Fruit fly (Drosophila melanogaster) whole organism, embryonic: ENCODE results near the gene Tsp97E.

Experiments
- Awh ChIP-seq: fragments of 200-800 bp; sonication (Bioruptor generic); IDR thresholded peaks from 2 replicates; pipeline ENCODE4, ENCODE4 v1.3.6; 2022; ENCODE audit warnings: missing biosample characterization, missing genetic modification characterization
- C15 ChIP-seq: fragments of 200-800 bp; sonication (Bioruptor generic); IDR thresholded peaks from 3 replicates; pipeline ENCODE4 v1.3.6; 2022; ENCODE audit warnings: missing biosample characterization, missing genetic modification characterization
- CG11085 ChIP-seq: fragments of 200-800 bp; sonication (Bioruptor generic); IDR thresholded peaks from 2 replicates; pipeline ENCODE4 v1.3.6; 2022; ENCODE audit warnings: missing biosample characterization, missing genetic modification characterization
- CG13894 ChIP-seq: fragments of 200-800 bp; sonication (Bioruptor generic); optimal IDR thresholded peaks from 3 replicates; lab custom pipeline; 2018; ENCODE audit warnings: missing biosample characterization, mild to moderate bottlenecking, missing genetic modification characterization, moderate library complexity
- CG14860 ChIP-seq: fragments of 200-800 bp; sonication (Bioruptor generic); IDR thresholded peaks from 3 replicates; pipeline ENCODE4 v1.3.6; 2022; ENCODE audit warnings: missing biosample characterization, missing genetic modification characterization; ENCODE audit not compliant: partially characterized antibody
- CG17568 ChIP-seq: fragments of 200-800 bp; sonication (Bioruptor generic); optimal IDR thresholded peaks from 2 replicates; lab custom pipeline; 2018; ENCODE audit warnings: missing biosample characterization, mild to moderate bottlenecking, missing genetic modification characterization, moderate library complexity
- CG2712 ChIP-seq: fragments of 200-800 bp; optimal IDR thresholded peaks from 3 replicates; lab custom pipeline; 2019; ENCODE audit warnings: missing biosample characterization, mild to moderate bottlenecking, missing genetic modification characterization, moderate library complexity
- CG31224 ChIP-seq: fragments of 200-800 bp; sonication (Bioruptor generic); IDR thresholded peaks from 2 replicates; pipeline ENCODE4 v1.3.6; 2022; ENCODE audit warnings: missing biosample characterization, missing genetic modification characterization
- CG3163 ChIP-seq: fragments of 200-800 bp; sonication (Bioruptor generic); optimal IDR thresholded peaks from 3 replicates; lab custom pipeline; 2016; ENCODE audit warnings: missing biosample characterization, missing genetic modification characterization
- CG34376 ChIP-seq: fragments of 200-800 bp; sonication (Bioruptor generic); optimal IDR thresholded peaks from 2 replicates; lab custom pipeline; 2018; ENCODE audit warnings: missing biosample characterization, mild to moderate bottlenecking, missing genetic modification characterization
- CG3995 ChIP-seq: fragments of 200-800 bp; sonication (Bioruptor generic); optimal IDR thresholded peaks from 3 replicates; lab custom pipeline; 2016; ENCODE audit warnings: missing biosample characterization, missing genetic modification characterization
- CG4282 ChIP-seq: fragments of 200-800 bp; sonication (Bioruptor generic); optimal IDR thresholded peaks from 2 replicates; lab custom pipeline; 2016; ENCODE audit warnings: missing biosample characterization, missing genetic modification characterization
- CG6765 ChIP-seq: fragments of 200-800 bp; sonication (Bioruptor generic); optimal IDR thresholded peaks from 3 replicates; lab custom pipeline; 2017; ENCODE audit warnings: missing biosample characterization, mild to moderate bottlenecking, missing genetic modification characterization
- CG7928 ChIP-seq: fragments of 200-800 bp; sonication (Bioruptor generic); optimal IDR thresholded peaks from 2 replicates; lab custom pipeline; 2017; ENCODE audit warnings: missing biosample characterization, mild to moderate bottlenecking, missing genetic modification characterization
- CG8281 ChIP-seq: fragments of 200-800 bp; sonication (Bioruptor generic); optimal IDR thresholded peaks from 2 replicates; lab custom pipeline; 2018; ENCODE audit warnings: missing biosample characterization, mild to moderate bottlenecking, missing genetic modification characterization, moderate library complexity
- CG8765 ChIP-seq: fragments of 200-800 bp; sonication (Bioruptor generic); IDR thresholded peaks from 2 replicates; pipeline ENCODE4 v1.3.6; 2022; ENCODE audit warnings: missing biosample characterization, missing genetic modification characterization
- CG9932 ChIP-seq: fragments of 200-800 bp; sonication (Bioruptor generic); IDR thresholded peaks from 2 replicates; pipeline ENCODE4 v1.3.6; 2022; ENCODE audit warnings: missing biosample characterization, missing genetic modification characterization
- CoRest ChIP-seq: fragments of 200-800 bp; sonication (Bioruptor generic); optimal IDR thresholded peaks from 3 replicates; lab custom pipeline; 2018; ENCODE audit warnings: missing biosample characterization, mild to moderate bottlenecking, missing genetic modification characterization, moderate library complexity
- Drgx ChIP-seq: fragments of 200-800 bp; sonication (Bioruptor generic); IDR thresholded peaks from 2 replicates; pipeline ENCODE4 v1.3.6; 2022; ENCODE audit warnings: missing biosample characterization, missing genetic modification characterization
- Hr3 ChIP-seq: fragments of 200-800 bp; sonication (Bioruptor generic); optimal IDR thresholded peaks from 3 replicates; lab custom pipeline; 2016; ENCODE audit warnings: missing biosample characterization, missing genetic modification characterization
- Hr51 ChIP-seq, 2 experiments: fragments of 200-800 bp; sonication (Bioruptor generic); optimal IDR thresholded peaks; 2 replicates in 1 of 2; 3 replicates in 1 of 2; lab custom pipeline; 2016 to 2018; ENCODE audit warnings: missing biosample characterization in 2 of 2, missing genetic modification characterization in 2 of 2, mild to moderate bottlenecking in 1 of 2, moderate library complexity in 1 of 2
- Hr78 ChIP-seq, 2 experiments: fragments of 200-800 bp in 1 of 2; fragments of >200 bp in 1 of 2; sonication (Bioruptor generic) in 1 of 2; optimal IDR thresholded peaks; 2 replicates each; lab custom pipeline; 2017 to 2019; ENCODE audit warnings: missing biosample characterization in 2 of 2, missing genetic modification characterization in 2 of 2, mild to moderate bottlenecking in 1 of 2, moderate library complexity in 1 of 2
- Mad ChIP-seq: fragments of 200-800 bp; sonication (Bioruptor generic); optimal IDR thresholded peaks from 2 replicates; lab custom pipeline; 2016; ENCODE audit warnings: missing biosample characterization, missing genetic modification characterization
- NfI ChIP-seq: fragments of 200-800 bp; sonication (Bioruptor generic); optimal IDR thresholded peaks from 3 replicates; lab custom pipeline; 2018; ENCODE audit warnings: missing biosample characterization, mild to moderate bottlenecking, missing genetic modification characterization, moderate library complexity
- Pdp1 ChIP-seq, 2 experiments: fragments of 200-800 bp; sonication (Bioruptor generic); optimal IDR thresholded peaks; 3 replicates each; lab custom pipeline; 2016; ENCODE audit warnings: missing biosample characterization in 2 of 2, missing genetic modification characterization in 2 of 2, mild to moderate bottlenecking in 1 of 2, moderate library complexity in 1 of 2
- Six4 ChIP-seq: fragments of 200-800 bp; sonication (Bioruptor generic); optimal IDR thresholded peaks from 2 replicates; lab custom pipeline; 2016; ENCODE audit warnings: missing biosample characterization, missing genetic modification characterization
- Sox100B ChIP-seq: fragments of 200-800 bp; sonication (Bioruptor generic); optimal IDR thresholded peaks from 3 replicates; lab custom pipeline; 2018; ENCODE audit warnings: missing biosample characterization, mild to moderate bottlenecking, missing genetic modification characterization
- Ssrp ChIP-seq: fragments of 200-800 bp; sonication (Bioruptor generic); optimal IDR thresholded peaks from 2 replicates; lab custom pipeline; 2018; ENCODE audit warnings: missing biosample characterization, mild to moderate bottlenecking, missing genetic modification characterization, moderate library complexity
- Vsx1 ChIP-seq: fragments of 200-800 bp; sonication (Bioruptor generic); optimal IDR thresholded peaks from 2 replicates; lab custom pipeline; 2017; ENCODE audit warnings: missing biosample characterization, mild to moderate bottlenecking, missing genetic modification characterization, missing genetic modification reagents
- amos ChIP-seq: fragments of 200-800 bp; sonication (Bioruptor generic); IDR thresholded peaks from 2 replicates; pipeline ENCODE4 v1.3.6; 2022; ENCODE audit warnings: missing biosample characterization, missing genetic modification characterization; ENCODE audit not compliant: partially characterized antibody
- bsh ChIP-seq, 2 experiments: fragments of 200-800 bp; sonication (Bioruptor generic); optimal IDR thresholded peaks; 2 replicates each; lab custom pipeline; 2017 to 2018; ENCODE audit warnings: mild to moderate bottlenecking in 2 of 2, missing biosample characterization in 2 of 2, missing genetic modification characterization in 2 of 2, moderate library complexity in 1 of 2
- chinmo ChIP-seq: fragments of 200-800 bp; sonication (Bioruptor generic); IDR thresholded peaks from 4 replicates; pipeline ENCODE4 v1.3.6; 2022; ENCODE audit warnings: missing biosample characterization, missing genetic modification characterization; ENCODE audit not compliant: partially characterized antibody
- ci ChIP-seq: fragments of 200-800 bp; sonication (Bioruptor generic); IDR thresholded peaks from 3 replicates; pipeline ENCODE4 v1.3.6; 2022; ENCODE audit warnings: missing biosample characterization, missing genetic modification characterization
- crol ChIP-seq: fragments of 200-800 bp; sonication (Bioruptor generic); IDR thresholded peaks from 2 replicates; pipeline ENCODE4 v1.3.6; 2022; ENCODE audit warnings: missing biosample characterization, missing genetic modification characterization
- dimm ChIP-seq: fragments of 200-800 bp; sonication (Bioruptor generic); IDR thresholded peaks from 2 replicates; pipeline ENCODE4 v1.3.6; 2022; ENCODE audit warnings: missing biosample characterization, missing genetic modification characterization
- gem ChIP-seq: fragments of 200-800 bp; sonication (Bioruptor generic); optimal IDR thresholded peaks from 2 replicates; lab custom pipeline; 2019; ENCODE audit warnings: missing biosample characterization, mild to moderate bottlenecking, missing genetic modification characterization, moderate library complexity
- mirr ChIP-seq: fragments of 200-800 bp; sonication (Bioruptor generic); optimal IDR thresholded peaks from 3 replicates; lab custom pipeline; 2018; ENCODE audit warnings: missing biosample characterization, mild to moderate bottlenecking, missing genetic modification characterization
- nmo ChIP-seq: fragments of 200-800 bp; sonication (Bioruptor generic); optimal IDR thresholded peaks from 2 replicates; lab custom pipeline; 2018; ENCODE audit warnings: missing biosample characterization, mild to moderate bottlenecking, missing genetic modification characterization, moderate library complexity
- phol ChIP-seq: fragments of 200-800 bp; sonication (Bioruptor generic); optimal IDR thresholded peaks from 3 replicates; lab custom pipeline; 2018; ENCODE audit warnings: missing biosample characterization, mild to moderate bottlenecking, missing genetic modification characterization, moderate library complexity
- psq ChIP-seq: fragments of 200-800 bp; sonication (Bioruptor generic); optimal IDR thresholded peaks from 2 replicates; lab custom pipeline; 2017; ENCODE audit warnings: missing biosample characterization, missing genetic modification characterization
- sd ChIP-seq: fragments of 200-800 bp; sonication (Bioruptor generic); optimal IDR thresholded peaks from 3 replicates; lab custom pipeline; 2018; ENCODE audit warnings: missing biosample characterization, mild to moderate bottlenecking, missing genetic modification characterization, moderate library complexity
- sens ChIP-seq: fragments of 200-800 bp; sonication (Bioruptor generic); peaks from one replicate; lab custom pipeline; 2016; ENCODE audit warnings: missing biosample characterization, missing genetic modification characterization
- sima ChIP-seq: fragments of 200-800 bp; sonication (Bioruptor generic); optimal IDR thresholded peaks from 2 replicates; lab custom pipeline; 2016; ENCODE audit warnings: missing biosample characterization, missing genetic modification characterization
- slbo ChIP-seq: fragments of 200-800 bp; sonication (Bioruptor generic); IDR thresholded peaks from 2 replicates; pipeline ENCODE4 v1.3.6; 2022; ENCODE audit warnings: missing biosample characterization, missing genetic modification characterization
- stc ChIP-seq: fragments of 200-800 bp; sonication (Bioruptor generic); IDR thresholded peaks from 2 replicates; pipeline ENCODE4 v1.3.6; 2022; ENCODE audit warnings: missing biosample characterization, missing genetic modification characterization
- unpg ChIP-seq: fragments of 200-800 bp; sonication (Bioruptor generic); optimal IDR thresholded peaks from 3 replicates; lab custom pipeline; 2018; ENCODE audit warnings: missing biosample characterization, mild to moderate bottlenecking, missing genetic modification characterization, moderate library complexity
- wek ChIP-seq: fragments of 200-800 bp; sonication (Bioruptor generic); optimal IDR thresholded peaks from 3 replicates; lab custom pipeline; 2018; ENCODE audit warnings: missing biosample characterization, mild to moderate bottlenecking, missing genetic modification characterization, moderate library complexity
- wor ChIP-seq: fragments of 200-800 bp; sonication (Bioruptor generic); IDR thresholded peaks from 2 replicates; pipeline ENCODE4 v1.3.6; 2022; ENCODE audit warnings: missing biosample characterization, missing genetic modification characterization

Tsp97E gene

dm6 chr3R:26968823-26969638 lies 4.4 kb upstream of the Tsp97E start (continued):
- peak; percentile 58 for TF ChIP-seq sd (tag; lab: Kevin White, UChicago)
- peak in 1 of 2 experiments; percentile 15 for TF ChIP-seq Hr78 (GFP tag; optimal IDR thresholded peaks at IDR 0.05; lab: Kevin White, UChicago)
- no peak for TF ChIP-seq CG17568
- peak; percentile 24 for TF ChIP-seq phol (tag; lab: Kevin White, UChicago)
- no peak for TF ChIP-seq amos (GFP tag; lab: Robert Waterston, UW)
- no peak for TF ChIP-seq stc (GFP tag; lab: Robert Waterston, UW)
- peak in 1 of 2 experiments; percentile 61 for TF ChIP-seq Hr51 (GFP tag; optimal IDR thresholded peaks at IDR 0.05; lab: Kevin White, UChicago)
- peak; percentile 49 for TF ChIP-seq Vsx1 (GFP tag; lab: Kevin White, UChicago)
- 0 out of 2 replicates have a peak, but pooled peaks have one; percentile 16 for TF ChIP-seq CG9932 (GFP tag; lab: Robert Waterston, UW)
- TF ChIP-seq CG2712: peak; percentile 34
- no peak for TF ChIP-seq CG7928
- TF ChIP-seq sima (GFP tag; lab: Kevin White, UChicago): no peak
- TF ChIP-seq dimm (GFP tag; lab: Robert Waterston, UW): no peak
- no peak for TF ChIP-seq NfI (GFP tag; lab: Kevin White, UChicago)
- peak; percentile 86 for TF ChIP-seq mirr (GFP tag; lab: Kevin White, UChicago)
- peak; percentile 10 for TF ChIP-seq Sox100B (GFP tag; lab: Kevin White, UChicago)
- no peak for TF ChIP-seq CG3163
- peak; percentile 61 for TF ChIP-seq gem (tag; lab: Kevin White, UChicago)
- no peak for TF ChIP-seq CG11085 (GFP tag; lab: Robert Waterston, UW)
- no peak for TF ChIP-seq Drgx
- TF ChIP-seq CG34376 (GFP tag; lab: Kevin White, UChicago): peak; percentile 41
- TF ChIP-seq bsh (GFP tag; optimal IDR thresholded peaks at IDR 0.05; lab: Kevin White, UChicago): peak in 1 of 2 experiments; percentile 58
- peak in 1 of 2 experiments; percentile 86 for TF ChIP-seq Pdp1 (GFP tag; optimal IDR thresholded peaks at IDR 0.05; lab: Kevin White, UChicago)
- TF ChIP-seq CG6765: no peak
- peak; percentile 20 for TF ChIP-seq CG8281 (tag; lab: Kevin White, UChicago)
- TF ChIP-seq CG3995 (GFP tag; lab: Kevin White, UChicago): no peak
- TF ChIP-seq ci (GFP tag; lab: Robert Waterston, UW): peak; percentile 67; the same call in 2 of the 3 replicates
- TF ChIP-seq wek (GFP tag; lab: Kevin White, UChicago): peak; percentile 33
- peak; percentile 37 for TF ChIP-seq CG13894 (tag; lab: Kevin White, UChicago)
- 0 out of 2 replicates have a peak, but pooled peaks have one; percentile 18 for TF ChIP-seq Awh (GFP tag; lab: Robert Waterston, UW)
- no peak for TF ChIP-seq CG14860 (GFP tag; lab: Robert Waterston, UW)
- TF ChIP-seq wor: no peak
- peak; percentile 4; the same call in 1 of the 2 replicates for TF ChIP-seq slbo (GFP tag; lab: Robert Waterston, UW)
- TF ChIP-seq sens (GFP tag; lab: Kevin White, UChicago): peak; percentile 12
- TF ChIP-seq CG31224 (GFP tag; lab: Robert Waterston, UW): peak; percentile 76
- no peak for TF ChIP-seq C15 (GFP tag; lab: Robert Waterston, UW)
- no peak for TF ChIP-seq Six4 (GFP tag; lab: Kevin White, UChicago)
- peak; percentile 14 for TF ChIP-seq Hr3 (GFP tag; lab: Kevin White, UChicago)
- TF ChIP-seq nmo (GFP tag; lab: Kevin White, UChicago): peak; percentile 23
- TF ChIP-seq crol: peak; percentile 87
- peak; percentile 97 for TF ChIP-seq chinmo (GFP tag; lab: Robert Waterston, UW)
- peak; percentile 51 for TF ChIP-seq CoRest
- no peak for TF ChIP-seq CG8765 (GFP tag; lab: Robert Waterston, UW)
- no peak for TF ChIP-seq CG4282 (GFP tag; lab: Kevin White, UChicago)
- peak; percentile 48 for TF ChIP-seq Ssrp (tag; lab: Kevin White, UChicago)
- TF ChIP-seq unpg (GFP tag; lab: Kevin White, UChicago): peak; percentile 44
- peak; percentile 64 for TF ChIP-seq psq
- TF ChIP-seq Mad: no peak
